Worm (Caenorhabditis elegans) whole organism, mixed stage, embryonic: ENCODE measurements around the gene B0024.3.

Experiments
- blmp-1 ChIP-seq: fragments of 150-350 bp; optimal IDR thresholded peaks from 2 replicates; lab custom pipeline; 2014; ENCODE audit warnings: missing biosample characterization, missing genetic modification characterization
- cnd-1 ChIP-seq: fragments of 200-800 bp; sonication (Bioruptor generic); optimal IDR thresholded peaks from 2 replicates; lab custom pipeline; 2018; ENCODE audit warnings: mild to moderate bottlenecking, missing genetic modification characterization, missing compliant biosample characterization
- elt-1 ChIP-seq: sonication (generic microtip); optimal IDR thresholded peaks from 2 replicates; lab custom pipeline; 2017; ENCODE audit warnings: missing genetic modification characterization, mild to moderate bottlenecking, missing compliant biosample characterization, antibody characterized with exemption, moderate library complexity, borderline replicate concordance; ENCODE audit not compliant: insufficient read depth
- elt-3 ChIP-seq: fragments of 150-350 bp; optimal IDR thresholded peaks from 2 replicates; lab custom pipeline; 2014; ENCODE audit warnings: missing biosample characterization, missing genetic modification characterization
- hlh-1 ChIP-seq: fragments of 150-350 bp; optimal IDR thresholded peaks from 2 replicates; lab custom pipeline; 2014; ENCODE audit warnings: missing biosample characterization, missing genetic modification reagents, missing genetic modification characterization
- lsy-2 ChIP-seq: fragments of 150-350 bp; optimal IDR thresholded peaks from 2 replicates; lab custom pipeline; 2014; ENCODE audit warnings: missing biosample characterization, missing genetic modification characterization
- mab-5 ChIP-seq: fragments of 150-350 bp; optimal IDR thresholded peaks from 2 replicates; lab custom pipeline; 2014; ENCODE audit warnings: missing biosample characterization, missing genetic modification characterization
- mep-1 ChIP-seq: fragments of 150-350 bp; optimal IDR thresholded peaks from 2 replicates; lab custom pipeline; 2017; ENCODE audit warnings: missing biosample characterization, missing genetic modification reagents, missing genetic modification characterization, inconsistent platforms
- nhr-12 ChIP-seq: fragments of 150-350 bp; optimal IDR thresholded peaks from 2 replicates; lab custom pipeline; 2014; ENCODE audit warnings: missing biosample characterization, missing genetic modification characterization
- pha-4 ChIP-seq: fragments of 150-350 bp; optimal IDR thresholded peaks from 2 replicates; lab custom pipeline; 2018; ENCODE audit warnings: missing biosample characterization, missing genetic modification reagents, missing genetic modification characterization
- snpc-4 ChIP-seq: fragments of 150-350 bp; optimal IDR thresholded peaks from 2 replicates; lab custom pipeline; 2014; ENCODE audit warnings: missing biosample characterization, missing genetic modification characterization
- zip-8 ChIP-seq: fragments of 150-350 bp; optimal IDR thresholded peaks from 2 replicates; lab custom pipeline; 2014; ENCODE audit warnings: missing biosample characterization, missing genetic modification characterization
- ztf-11 ChIP-seq: fragments of 150-350 bp; optimal IDR thresholded peaks from 2 replicates; lab custom pipeline; 2014; ENCODE audit warnings: missing biosample characterization, missing genetic modification characterization

DNA sequence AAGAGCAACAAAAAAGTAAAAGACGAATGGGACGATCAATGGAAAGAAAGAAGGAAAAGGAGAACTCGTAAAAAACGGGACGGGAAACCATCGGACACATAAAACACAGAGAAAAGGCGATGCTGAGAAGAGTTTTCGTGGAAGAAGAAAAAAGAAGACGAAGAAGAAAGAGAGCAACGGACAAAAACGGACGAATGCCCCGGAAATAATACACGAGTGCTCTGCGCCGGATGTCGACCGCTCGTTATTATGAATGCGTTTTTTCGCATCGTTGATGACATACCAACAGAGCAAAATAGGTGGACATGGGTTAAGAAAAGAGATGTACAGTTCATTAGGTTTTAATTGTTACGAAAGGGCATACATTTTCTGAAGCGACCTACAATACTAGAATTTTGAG lies 11.7 kb upstream of the B0024.3 start, which contains the start of gene Y22F5A.11:
- TF ChIP-seq hlh-1 (no peak), snpc-4 (tag; lab: Kevin White, UChicago) (no peak), elt-3 (no peak), blmp-1 (tag; lab: Kevin White, UChicago) (no peak), mep-1 (tag; lab: Kevin White, UChicago) (no peak), mab-5 (tag; lab: Kevin White, UChicago) (no peak), elt-1 (no peak), zip-8 (no peak), ztf-11 (tag; lab: Kevin White, UChicago) (no peak), lsy-2 (tag; lab: Kevin White, UChicago) (no peak), nhr-12 (tag; lab: Kevin White, UChicago) (no peak), cnd-1 (tag; lab: Kevin White, UChicago) (no peak), pha-4 (tag; lab: Kevin White, UChicago) (no peak)
